Worm (Caenorhabditis elegans): ENCODE results near the gene B0035.21.

B0035.21 gene

DNA sequence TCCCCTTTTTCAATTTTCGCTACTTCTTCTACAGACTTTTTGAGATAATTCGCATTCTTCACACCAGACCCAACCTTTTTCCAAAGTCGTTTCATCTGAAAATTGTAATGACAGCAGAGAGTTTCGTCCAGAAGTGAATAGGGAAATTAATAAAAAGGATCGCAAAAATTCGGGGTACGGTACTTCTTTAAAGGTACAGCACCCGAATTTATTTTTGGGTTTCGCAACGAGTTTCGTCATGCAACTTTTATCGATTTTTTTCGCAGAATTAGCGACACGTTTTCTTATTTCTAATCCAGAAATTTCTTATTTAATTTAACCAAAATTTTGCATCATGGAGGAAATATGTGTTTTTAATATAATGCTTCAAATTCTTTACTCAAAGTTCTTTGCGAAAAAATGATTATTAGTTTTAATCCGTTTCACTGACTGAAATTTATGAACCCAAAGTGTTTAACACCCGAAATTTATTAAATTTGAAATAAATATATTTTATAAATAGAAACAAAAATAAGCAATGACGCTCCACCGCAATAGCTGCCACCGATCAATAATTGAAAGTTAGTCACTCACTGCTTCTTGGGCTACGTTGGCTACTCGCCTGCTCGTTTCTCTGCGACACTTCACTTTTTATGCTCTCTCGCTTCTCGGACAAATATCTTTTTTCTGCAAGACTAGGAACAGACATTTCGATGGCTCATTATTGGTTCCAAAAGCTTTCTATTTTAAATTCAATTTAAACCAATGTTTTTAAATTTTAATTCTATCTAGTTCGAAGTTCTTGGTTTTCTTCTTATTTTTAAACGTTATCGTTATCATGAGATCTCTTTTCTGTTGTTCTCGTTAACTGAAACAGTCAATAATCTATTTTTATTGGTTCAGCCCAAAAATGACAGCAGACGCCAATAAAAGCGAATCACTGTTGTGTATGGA is 28.6 kb upstream of the B0035.21 start, which contains the start of the genes B0035.15 and dnj-1:
B0035.15 (minus strand) TSS at position 99 of the 933 bp plus-strand sequence.
dnj-1 (plus strand) TSS at position 883 of the 933 bp plus-strand sequence.
- TF ChIP-seq ceh-36 (tag; optimal IDR thresholded peaks at IDR 0.05) (no peak), ets-7 (tag; optimal IDR thresholded peaks at IDR 0.05) (no peak), scrt-1 (GFP tag; IDR thresholded peaks at IDR 0.05) (no peak)

DNA sequence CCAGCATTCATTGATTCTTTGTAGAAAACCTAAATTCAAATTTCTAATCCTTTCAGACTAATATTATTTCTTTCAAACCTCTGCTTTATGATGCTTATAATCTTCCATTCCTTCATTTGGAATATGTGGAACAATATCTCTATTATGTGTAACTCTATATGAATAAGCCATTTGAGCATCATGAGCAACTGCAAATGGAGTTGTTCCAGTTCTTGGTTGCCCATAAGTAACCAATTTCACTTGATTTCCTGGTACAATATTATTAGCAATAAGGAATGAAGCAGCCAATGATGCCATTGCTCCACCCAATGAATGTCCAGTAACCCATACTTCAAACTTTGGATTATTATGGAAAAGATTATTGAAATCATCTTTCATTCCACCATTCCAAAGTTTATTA is 22.1 kb upstream of the B0035.21 start:
- TF ChIP-seq B0310.2 (tag; optimal IDR thresholded peaks at IDR 0.05), result no peak
- TF ChIP-seq tbx-11 (GFP tag; IDR thresholded peaks at IDR 0.05), result no peak
- no peak for TF ChIP-seq hmg-4 (GFP tag; optimal IDR thresholded peaks at IDR 0.05)

ce11 chrIV:11306548-11306947 is 20.5 kb upstream of the B0035.21 start, which contains the start of gene B0035.13:
Gene B0035.13 (minus strand): TSS chrIV:11306720.
- TF ChIP-seq F13C5.2 (tag; optimal IDR thresholded peaks at IDR 0.05) (no peak), flt-1 (GFP tag; IDR thresholded peaks at IDR 0.05) (no peak), sea-1 (GFP tag; conservative IDR thresholded peaks at IDR 0.05) (no peak), ceh-36 (tag; optimal IDR thresholded peaks at IDR 0.05) (no peak), scrt-1 (GFP tag; IDR thresholded peaks at IDR 0.05) (no peak), hmbx-1 (tag; optimal IDR thresholded peaks at IDR 0.05) (no peak), hmg-4 (GFP tag; optimal IDR thresholded peaks at IDR 0.05) (no peak), tbx-11 (GFP tag; IDR thresholded peaks at IDR 0.05) (no peak), ets-7 (tag; optimal IDR thresholded peaks at IDR 0.05) (no peak), ama-1 (optimal IDR thresholded peaks at IDR 0.05) (no peak), pes-1 (GFP tag; IDR thresholded peaks at IDR 0.05) (no peak)

- TF ChIP-seq ama-1 (optimal IDR thresholded peaks at IDR 0.05), result no peak
- TF ChIP-seq ceh-36 (tag; optimal IDR thresholded peaks at IDR 0.05), result no peak
- no peak for TF ChIP-seq pes-1 (GFP tag; IDR thresholded peaks at IDR 0.05)
- TF ChIP-seq aly-1 (tag; optimal IDR thresholded peaks at IDR 0.05), result no peak
- TF ChIP-seq flt-1 (GFP tag; IDR thresholded peaks at IDR 0.05), result no peak
- TF ChIP-seq hmbx-1 (tag; optimal IDR thresholded peaks at IDR 0.05), result no peak
- no peak for TF ChIP-seq hmg-4 (GFP tag; optimal IDR thresholded peaks at IDR 0.05)
- TF ChIP-seq ceh-13 (GFP tag; optimal IDR thresholded peaks at IDR 0.05), result no peak
- TF ChIP-seq F13C5.2 (tag; optimal IDR thresholded peaks at IDR 0.05), result no peak
- TF ChIP-seq B0310.2 (tag; optimal IDR thresholded peaks at IDR 0.05), result no peak
- no peak for TF ChIP-seq tbx-37 (GFP tag; conservative IDR thresholded peaks at IDR 0.05)
- no peak for TF ChIP-seq tbx-11 (GFP tag; IDR thresholded peaks at IDR 0.05)
- TF ChIP-seq hnd-1 (tag; optimal IDR thresholded peaks at IDR 0.05), result no peak
- TF ChIP-seq sea-1 (GFP tag; conservative IDR thresholded peaks at IDR 0.05), result no peak
- TF ChIP-seq scrt-1 (GFP tag; IDR thresholded peaks at IDR 0.05), result no peak
Observed at ce11 chrIV:11307770-11308169, 19.3 kb upstream of the B0035.21 start.

DNA sequence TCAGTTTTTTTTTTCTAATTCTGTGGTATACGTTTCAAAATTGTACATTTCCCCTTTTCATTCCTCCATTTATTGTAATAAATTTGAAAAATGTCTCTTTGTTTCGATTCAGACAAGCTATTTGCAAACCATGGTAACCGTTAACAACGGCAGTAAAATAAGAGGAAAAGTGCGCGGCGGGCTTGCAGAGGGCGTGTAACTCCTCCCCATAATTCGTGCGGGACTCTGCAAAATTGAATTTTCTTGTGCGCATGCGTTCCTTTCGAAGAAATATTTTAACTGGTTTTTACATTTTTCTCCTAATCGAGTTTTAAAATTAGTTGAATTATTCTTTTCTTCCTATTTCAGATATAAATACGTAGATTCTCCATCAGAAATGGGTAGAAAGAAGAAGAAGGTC is 16.4 kb upstream of the B0035.21 start, which contains the start of gene znf-207:
znf-207 (plus strand) TSS at position 349 of the 400 bp plus-strand sequence.
- TF ChIP-seq scrt-1 (GFP tag; IDR thresholded peaks at IDR 0.05) (no peak), ama-1 (optimal IDR thresholded peaks at IDR 0.05) (no peak), tbx-37 (GFP tag; conservative IDR thresholded peaks at IDR 0.05) (0 out of 2 replicates have a peak, but pooled peaks have one; percentile 37), pes-1 (GFP tag; IDR thresholded peaks at IDR 0.05) (peak; percentile 73), hmg-4 (GFP tag; optimal IDR thresholded peaks at IDR 0.05) (no peak), B0310.2 (tag; optimal IDR thresholded peaks at IDR 0.05) (no peak), aly-1 (tag; optimal IDR thresholded peaks at IDR 0.05) (peak; percentile 57), ceh-13 (GFP tag; optimal IDR thresholded peaks at IDR 0.05) (peak; percentile 24), tbx-11 (GFP tag; IDR thresholded peaks at IDR 0.05) (0 out of 2 replicates have a peak, but pooled peaks have one; percentile 26), sea-1 (GFP tag; conservative IDR thresholded peaks at IDR 0.05) (0 out of 2 replicates have a peak, but pooled peaks have one; percentile 51), ceh-36 (tag; optimal IDR thresholded peaks at IDR 0.05) (no peak), F13C5.2 (tag; optimal IDR thresholded peaks at IDR 0.05) (peak; percentile 75), flt-1 (GFP tag; IDR thresholded peaks at IDR 0.05) (peak; percentile 61; the same call in 1 of the 2 replicates), tra-4 (tag; optimal IDR thresholded peaks at IDR 0.05) (no peak), hmbx-1 (tag; optimal IDR thresholded peaks at IDR 0.05) (peak; percentile 9), ets-7 (tag; optimal IDR thresholded peaks at IDR 0.05) (no peak), hnd-1 (tag; optimal IDR thresholded peaks at IDR 0.05) (peak; percentile 20)

ce11 chrIV:11311484-11311883 is 15.6 kb upstream of the B0035.21 start:
- TF ChIP-seq hmg-4 (GFP tag; optimal IDR thresholded peaks at IDR 0.05) (no peak), flt-1 (GFP tag; IDR thresholded peaks at IDR 0.05) (no peak), aly-1 (tag; optimal IDR thresholded peaks at IDR 0.05) (no peak), F13C5.2 (tag; optimal IDR thresholded peaks at IDR 0.05) (no peak), hmbx-1 (tag; optimal IDR thresholded peaks at IDR 0.05) (no peak)

- TF ChIP-seq aly-1 (tag; optimal IDR thresholded peaks at IDR 0.05) (no peak), tbx-37 (GFP tag; conservative IDR thresholded peaks at IDR 0.05) (no peak), hnd-1 (tag; optimal IDR thresholded peaks at IDR 0.05) (no peak), tra-4 (tag; optimal IDR thresholded peaks at IDR 0.05) (no peak), hmbx-1 (tag; optimal IDR thresholded peaks at IDR 0.05) (no peak), flt-1 (GFP tag; IDR thresholded peaks at IDR 0.05) (no peak), ets-7 (tag; optimal IDR thresholded peaks at IDR 0.05) (no peak), scrt-1 (GFP tag; IDR thresholded peaks at IDR 0.05) (no peak), B0310.2 (tag; optimal IDR thresholded peaks at IDR 0.05) (no peak), hmg-4 (GFP tag; optimal IDR thresholded peaks at IDR 0.05) (no peak), ceh-36 (tag; optimal IDR thresholded peaks at IDR 0.05) (no peak), F13C5.2 (tag; optimal IDR thresholded peaks at IDR 0.05) (no peak), sea-1 (GFP tag; conservative IDR thresholded peaks at IDR 0.05) (no peak), ceh-13 (GFP tag; optimal IDR thresholded peaks at IDR 0.05) (no peak), pes-1 (GFP tag; IDR thresholded peaks at IDR 0.05) (no peak), tbx-11 (GFP tag; IDR thresholded peaks at IDR 0.05) (no peak)
Observed at ce11 chrIV:11313880-11314279, 13.2 kb upstream of the B0035.21 start, which contains the start of gene dnj-2. Gene dnj-2 (minus strand): TSS chrIV:11313980.

Measured in whole organism, early embryonic.